Worm (Caenorhabditis elegans): ENCODE data around the gene F54E2.5.

The F54E2.5 gene

ce11 chrV:2769754-2770153 is 46.1 kb downstream of the F54E2.5 start, which contains the start of gene dhs-15:
Gene dhs-15 (minus strand): TSS chrV:2769854.
- TF ChIP-seq lin-13 (tag; optimal IDR thresholded peaks at IDR 0.05) (no peak), ces-1 (GFP tag; optimal IDR thresholded peaks at IDR 0.05) (no peak), lin-32 (GFP tag; optimal IDR thresholded peaks at IDR 0.05) (no peak), mab-5 (tag; optimal IDR thresholded peaks at IDR 0.05) (no peak), elt-3 (tag; optimal IDR thresholded peaks at IDR 0.05) (no peak), ztf-11 (tag; optimal IDR thresholded peaks at IDR 0.05) (no peak), unc-120 (tag; optimal IDR thresholded peaks at IDR 0.05; ENCODE audit: poor library complexity, severe bottlenecking) (no peak), mls-2 (tag; optimal IDR thresholded peaks at IDR 0.05) (no peak), M03D4.4 (tag; optimal IDR thresholded peaks at IDR 0.05) (no peak), nhr-76 (tag; optimal IDR thresholded peaks at IDR 0.05) (no peak), zip-8 (tag; optimal IDR thresholded peaks at IDR 0.05) (no peak), sptf-1 (tag; optimal IDR thresholded peaks at IDR 0.05) (no peak), drap-1 (GFP tag; optimal IDR thresholded peaks at IDR 0.05) (no peak), cnd-1 (tag; optimal IDR thresholded peaks at IDR 0.05) (no peak), hlh-1 (tag; optimal IDR thresholded peaks at IDR 0.05) (no peak), nhr-2 (tag; optimal IDR thresholded peaks at IDR 0.05) (no peak)

- TF ChIP-seq mab-5 (tag; optimal IDR thresholded peaks at IDR 0.05) (no peak), snpc-4 (tag; optimal IDR thresholded peaks at IDR 0.05) (no peak), blmp-1 (tag; optimal IDR thresholded peaks at IDR 0.05) (no peak), ceh-39 (tag; optimal IDR thresholded peaks at IDR 0.05) (no peak), hlh-1 (tag; optimal IDR thresholded peaks at IDR 0.05) (no peak), ham-2 (GFP tag; optimal IDR thresholded peaks at IDR 0.05) (no peak), ceh-83 (GFP tag; optimal IDR thresholded peaks at IDR 0.05) (no peak), drap-1 (GFP tag; optimal IDR thresholded peaks at IDR 0.05) (no peak), unc-62 (GFP tag; optimal IDR thresholded peaks at IDR 0.05) (no peak), cnd-1 (tag; optimal IDR thresholded peaks at IDR 0.05) (no peak)
Observed at ce11 chrV:2767465-2767864, 48.4 kb downstream of the F54E2.5 start, which contains the start of gene R05D8.9. Gene R05D8.9 (minus strand): TSS chrV:2767565.

ce11 chrV:2765052-2765451 is 50.8 kb downstream of the F54E2.5 start, which contains the start of gene dhs-14:
Gene dhs-14 (minus strand): TSS chrV:2765200.
- TF ChIP-seq unc-120 (tag; optimal IDR thresholded peaks at IDR 0.05; ENCODE audit: poor library complexity, severe bottlenecking) (no peak), nhr-28 (tag; optimal IDR thresholded peaks at IDR 0.05) (no peak), mep-1 (tag; optimal IDR thresholded peaks at IDR 0.05) (no peak), mab-5 (tag; optimal IDR thresholded peaks at IDR 0.05) (no peak), blmp-1 (tag; optimal IDR thresholded peaks at IDR 0.05) (no peak), lin-32 (GFP tag; optimal IDR thresholded peaks at IDR 0.05) (no peak)
